Fruit fly (Drosophila melanogaster) whole organism, embryonic: ENCODE data around the gene MTF-1.

Experiments used
- CG10274 ChIP-seq: fragments of 200-800 bp; sonication (Bioruptor generic); optimal IDR thresholded peaks from 3 replicates; lab custom pipeline; 2017; ENCODE audit warnings: missing biosample characterization, mild to moderate bottlenecking, missing genetic modification characterization
- CG10979 ChIP-seq: fragments of 200-800 bp; sonication (Bioruptor generic); optimal IDR thresholded peaks from 2 replicates; lab custom pipeline; 2018; ENCODE audit warnings: missing biosample characterization, mild to moderate bottlenecking, missing genetic modification characterization, moderate library complexity
- CG11504 ChIP-seq: fragments of 200-800 bp; sonication (Bioruptor generic); optimal IDR thresholded peaks from 3 replicates; lab custom pipeline; 2019; ENCODE audit warnings: missing biosample characterization, mild to moderate bottlenecking, missing genetic modification characterization, moderate library complexity
- CG14014 ChIP-seq: fragments of 200-800 bp; sonication (Bioruptor generic); IDR thresholded peaks from 2 replicates; pipeline ENCODE4 v1.3.6; 2022; ENCODE audit warnings: missing biosample characterization, missing genetic modification characterization
- CG14710 ChIP-seq: fragments of 200-800 bp; sonication (Bioruptor generic); optimal IDR thresholded peaks from 3 replicates; lab custom pipeline; 2019; ENCODE audit warnings: missing biosample characterization, mild to moderate bottlenecking, missing genetic modification characterization, moderate library complexity
- CG15514 ChIP-seq: fragments of 200-800 bp; sonication (Bioruptor generic); optimal IDR thresholded peaks from 3 replicates; lab custom pipeline; 2017; ENCODE audit warnings: missing biosample characterization, missing genetic modification characterization, mild to moderate bottlenecking, moderate library complexity, missing genetic modification reagents
- CG18011 ChIP-seq: fragments of 200-800 bp; sonication (Bioruptor generic); optimal IDR thresholded peaks from 2 replicates; lab custom pipeline; 2017; ENCODE audit warnings: missing biosample characterization, missing genetic modification characterization, mild to moderate bottlenecking, moderate library complexity, missing genotype
- CG18619 ChIP-seq: fragments of 200-800 bp; sonication (Bioruptor generic); optimal IDR thresholded peaks from 3 replicates; lab custom pipeline; 2017; ENCODE audit warnings: missing biosample characterization, mild to moderate bottlenecking, missing genetic modification characterization
- CG3065 ChIP-seq: fragments of 200-800 bp; sonication (Bioruptor generic); optimal IDR thresholded peaks from 2 replicates; lab custom pipeline; 2016; ENCODE audit warnings: missing biosample characterization, missing genetic modification characterization
- CG4404 ChIP-seq: fragments of 200-800 bp; sonication (Bioruptor generic); IDR thresholded peaks from 2 replicates; pipeline ENCODE4 v1.3.6; 2022; ENCODE audit warnings: missing biosample characterization, missing genetic modification characterization
- CG8281 ChIP-seq: fragments of 200-800 bp; sonication (Bioruptor generic); optimal IDR thresholded peaks from 2 replicates; lab custom pipeline; 2018; ENCODE audit warnings: missing biosample characterization, mild to moderate bottlenecking, missing genetic modification characterization, moderate library complexity
- CG8290 ChIP-seq, 3 experiments: fragments of 200-800 bp; sonication (Bioruptor generic); optimal IDR thresholded peaks; 2 replicates each; lab custom pipeline; 2016 to 2019; ENCODE audit warnings: missing biosample characterization in 3 of 3, missing genetic modification characterization in 3 of 3, mild to moderate bottlenecking in 2 of 3, moderate library complexity in 1 of 3
- CG8944 ChIP-seq: fragments of 200-800 bp; sonication (Bioruptor generic); optimal IDR thresholded peaks from 3 replicates; lab custom pipeline; 2016; ENCODE audit warnings: missing biosample characterization, missing genetic modification characterization
- CG9437 ChIP-seq: fragments of 200-800 bp; sonication (Bioruptor generic); optimal IDR thresholded peaks from 2 replicates; lab custom pipeline; 2018; ENCODE audit warnings: missing biosample characterization, mild to moderate bottlenecking, missing genetic modification characterization
- D19B ChIP-seq: fragments of 200-800 bp; sonication (Bioruptor generic); optimal IDR thresholded peaks from 2 replicates; lab custom pipeline; 2017; ENCODE audit warnings: missing biosample characterization, mild to moderate bottlenecking, missing genetic modification characterization
- Dll ChIP-seq: fragments of 200-800 bp; sonication (Bioruptor generic); IDR thresholded peaks from 4 replicates; pipeline ENCODE4 v1.3.6; 2022; ENCODE audit warnings: missing biosample characterization, missing genetic modification characterization; ENCODE audit not compliant: partially characterized antibody
- Dp ChIP-seq: fragments of 200-800 bp; sonication (Bioruptor generic); optimal IDR thresholded peaks from 2 replicates; lab custom pipeline; 2018; ENCODE audit warnings: missing biosample characterization, mild to moderate bottlenecking, missing genetic modification characterization, moderate library complexity
- Elba2 ChIP-seq: fragments of 200-800 bp; sonication (Bioruptor generic); optimal IDR thresholded peaks from 3 replicates; lab custom pipeline; 2016; ENCODE audit warnings: missing biosample characterization, missing genetic modification characterization
- Fer1 ChIP-seq: fragments of 200-800 bp; sonication (Bioruptor generic); optimal IDR thresholded peaks from 2 replicates; lab custom pipeline; 2017; ENCODE audit warnings: missing biosample characterization, mild to moderate bottlenecking, missing genetic modification characterization
- Fer3 ChIP-seq: fragments of 200-800 bp; sonication (Bioruptor generic); optimal IDR thresholded peaks from 2 replicates; lab custom pipeline; 2018; ENCODE audit warnings: missing biosample characterization, mild to moderate bottlenecking, missing genetic modification characterization, moderate library complexity
- H2.0 ChIP-seq: fragments of 200-800 bp; sonication (Bioruptor generic); IDR thresholded peaks from 2 replicates; pipeline ENCODE4 v1.3.6; 2022; ENCODE audit warnings: missing biosample characterization, missing genetic modification characterization
- Med ChIP-seq: fragments of 200-800 bp; sonication (Bioruptor generic); peaks from one replicate; lab custom pipeline; 2016; ENCODE audit warnings: missing biosample characterization, missing genetic modification characterization, mild to moderate bottlenecking, inconsistent platforms, moderate library complexity
- Oaz ChIP-seq: fragments of 200-800 bp; sonication (Bioruptor generic); IDR thresholded peaks from 2 replicates; pipeline ENCODE4 v1.3.6; 2022; ENCODE audit warnings: missing biosample characterization, missing genetic modification characterization
- Oli ChIP-seq: fragments of 200-800 bp; sonication (Bioruptor generic); optimal IDR thresholded peaks from 2 replicates; lab custom pipeline; 2018; ENCODE audit warnings: missing biosample characterization, mild to moderate bottlenecking, missing genetic modification characterization, moderate library complexity
- Sin3A ChIP-seq: fragments of >200 bp; optimal IDR thresholded peaks from 2 replicates; lab custom pipeline; 2018
- Sox100B ChIP-seq: fragments of 200-800 bp; sonication (Bioruptor generic); optimal IDR thresholded peaks from 3 replicates; lab custom pipeline; 2018; ENCODE audit warnings: missing biosample characterization, mild to moderate bottlenecking, missing genetic modification characterization
- TFAM ChIP-seq: fragments of 200-800 bp; sonication (Bioruptor generic); optimal IDR thresholded peaks from 2 replicates; lab custom pipeline; 2017; ENCODE audit warnings: missing biosample characterization, missing genetic modification characterization, inconsistent platforms
- bigmax ChIP-seq: fragments of 200-800 bp; sonication (Bioruptor generic); optimal IDR thresholded peaks from 2 replicates; lab custom pipeline; 2018; ENCODE audit warnings: missing biosample characterization, mild to moderate bottlenecking, missing genetic modification characterization
- cwo ChIP-seq: fragments of 200-800 bp; sonication (Bioruptor generic); optimal IDR thresholded peaks from 3 replicates; lab custom pipeline; 2017; ENCODE audit warnings: missing biosample characterization, missing genetic modification characterization, mild to moderate bottlenecking, moderate library complexity, missing genetic modification reagents
- emc ChIP-seq: fragments of 200-800 bp; sonication (Bioruptor generic); optimal IDR thresholded peaks from 2 replicates; lab custom pipeline; 2016; ENCODE audit warnings: missing biosample characterization, missing genetic modification characterization
- ems ChIP-seq: fragments of 200-800 bp; sonication (Bioruptor generic); optimal IDR thresholded peaks from 3 replicates; lab custom pipeline; 2016; ENCODE audit warnings: missing biosample characterization, missing genetic modification characterization
- esg ChIP-seq: fragments of 200-800 bp; sonication (Bioruptor generic); conservative IDR thresholded peaks from 2 replicates; pipeline ENCODE4 v1.3.6; 2022; ENCODE audit warnings: missing biosample characterization, missing genetic modification characterization
- fd64A ChIP-seq: fragments of 200-800 bp; sonication (Bioruptor generic); optimal IDR thresholded peaks from 3 replicates; lab custom pipeline; 2018; ENCODE audit warnings: missing biosample characterization, mild to moderate bottlenecking, missing genetic modification characterization
- gro ChIP-seq: fragments of 200-800 bp; sonication (Bioruptor generic); optimal IDR thresholded peaks from 2 replicates; lab custom pipeline; 2016; ENCODE audit warnings: missing biosample characterization, missing genetic modification characterization
- jing ChIP-seq: fragments of 200-800 bp; sonication (Bioruptor generic); optimal IDR thresholded peaks from 2 replicates; lab custom pipeline; 2018; ENCODE audit warnings: missing biosample characterization, mild to moderate bottlenecking, missing genetic modification characterization
- odd ChIP-seq: fragments of 200-800 bp; sonication (Bioruptor generic); optimal IDR thresholded peaks from 2 replicates; lab custom pipeline; 2017; ENCODE audit warnings: missing biosample characterization, mild to moderate bottlenecking, missing genetic modification characterization
- p53 ChIP-seq: fragments of 200-800 bp; sonication (Bioruptor generic); optimal IDR thresholded peaks from 2 replicates; lab custom pipeline; 2016; ENCODE audit warnings: missing biosample characterization, missing genetic modification characterization
- pan ChIP-seq, 4 experiments: fragments of >200 bp in 3 of 4; fragments of 200-800 bp in 1 of 4; sonication (Bioruptor generic) in 1 of 4; optimal IDR thresholded peaks in 3 of 4; IDR thresholded peaks in 1 of 4; 2 replicates each; pipeline versions ENCODE4 v1.3.6 to Lab custom; 2017 to 2022; ENCODE audit warnings: missing biosample characterization in 2 of 4, missing genetic modification characterization in 2 of 4, mixed read lengths in 1 of 4
- pb ChIP-seq: fragments of 200-800 bp; sonication (Bioruptor generic); optimal IDR thresholded peaks from 3 replicates; lab custom pipeline; 2016; ENCODE audit warnings: missing biosample characterization, missing genetic modification characterization
- pho ChIP-seq: fragments of 200-800 bp; sonication (Bioruptor generic); optimal IDR thresholded peaks from 2 replicates; lab custom pipeline; 2016; ENCODE audit warnings: missing biosample characterization, missing genetic modification characterization
- pnt ChIP-seq: fragments of 200-800 bp; sonication (Bioruptor generic); optimal IDR thresholded peaks from 3 replicates; lab custom pipeline; 2016; ENCODE audit warnings: missing biosample characterization, missing genetic modification characterization
- row ChIP-seq: fragments of 200-800 bp; sonication (Bioruptor generic); IDR thresholded peaks from 3 replicates; pipeline ENCODE4 v1.3.6; 2022; ENCODE audit warnings: missing biosample characterization, missing genetic modification characterization
- shn ChIP-seq: fragments of 200-800 bp; sonication (Bioruptor generic); optimal IDR thresholded peaks from 3 replicates; lab custom pipeline; 2016; ENCODE audit warnings: missing biosample characterization, missing genetic modification characterization
- sim ChIP-seq: fragments of 200-800 bp; sonication (Bioruptor generic); IDR thresholded peaks from 2 replicates; pipeline ENCODE4 v1.3.6; 2022; ENCODE audit warnings: missing biosample characterization, missing genetic modification characterization
- slbo ChIP-seq: fragments of 200-800 bp; sonication (Bioruptor generic); IDR thresholded peaks from 2 replicates; pipeline ENCODE4 v1.3.6; 2022; ENCODE audit warnings: missing biosample characterization, missing genetic modification characterization
- stc ChIP-seq: fragments of 200-800 bp; sonication (Bioruptor generic); IDR thresholded peaks from 2 replicates; pipeline ENCODE4 v1.3.6; 2022; ENCODE audit warnings: missing biosample characterization, missing genetic modification characterization
- wek ChIP-seq: fragments of 200-800 bp; sonication (Bioruptor generic); optimal IDR thresholded peaks from 3 replicates; lab custom pipeline; 2018; ENCODE audit warnings: missing biosample characterization, mild to moderate bottlenecking, missing genetic modification characterization, moderate library complexity

MTF-1 gene

dm6 chr3L:9441907-9442479 lies 11.9 kb downstream of the MTF-1 start, which contains the start of the genes Bet3 and Nf-YA (continued):
- TF ChIP-seq CG15514 (GFP tag; lab: Kevin White, UChicago) (peak; percentile 82), cwo (GFP tag; lab: Kevin White, UChicago) (no peak), Fer3 (peak; percentile 16), CG10274 (GFP tag; lab: Kevin White, UChicago) (no peak), fd64A (GFP tag; lab: Kevin White, UChicago) (no peak), emc (no peak), CG4404 (GFP tag; lab: Robert Waterston, UW) (no peak), CG8281 (tag; lab: Kevin White, UChicago) (no peak), TFAM (GFP tag; lab: Kevin White, UChicago) (no peak), CG14710 (tag; lab: Kevin White, UChicago) (peak; percentile 70)

DNA sequence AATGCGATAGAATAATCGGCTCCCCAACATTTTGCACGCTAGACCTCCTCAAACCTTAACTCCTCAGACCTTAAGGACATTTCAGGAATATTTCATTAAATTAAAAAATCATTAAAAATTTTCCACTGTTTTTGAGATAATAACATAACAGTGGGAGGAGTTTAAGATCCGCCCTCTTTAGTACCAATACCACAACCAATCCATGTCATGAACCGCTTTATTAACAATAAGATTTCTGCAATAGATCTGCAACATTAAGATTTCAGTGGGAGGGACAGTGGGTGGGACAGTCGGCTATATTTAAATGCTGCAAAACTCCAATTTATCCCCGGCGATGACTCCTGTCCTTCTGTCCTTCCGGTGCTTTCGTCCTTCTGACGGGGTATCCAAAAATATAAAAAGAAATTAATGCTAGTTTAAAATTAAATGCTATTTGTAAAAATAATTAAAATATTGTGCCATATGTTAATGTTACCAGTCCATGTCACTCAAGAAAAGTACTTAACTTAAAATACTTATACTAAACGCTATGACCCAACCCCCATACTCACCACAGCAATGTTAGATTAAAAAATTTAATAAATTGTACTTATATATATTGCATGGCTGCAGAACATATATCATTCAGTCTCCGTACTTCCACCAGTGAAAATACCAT lies 12.6 kb downstream of the MTF-1 start, which contains the start of gene Srg3:
Gene Srg3 (plus strand): TSS at position 608 of the 658 bp plus-strand sequence.
- TF ChIP-seq CG14014 (GFP tag; lab: Robert Waterston, UW): 0 out of 2 replicates have a peak, but pooled peaks have one; percentile 6
- TF ChIP-seq ems: peak; percentile 6
- no peak for TF ChIP-seq CG10979
- TF ChIP-seq slbo (GFP tag; lab: Robert Waterston, UW): peak; percentile 60
- no peak for TF ChIP-seq CG9437 (GFP tag; lab: Kevin White, UChicago)
- TF ChIP-seq CG8944 (GFP tag; lab: Kevin White, UChicago): no peak
- TF ChIP-seq Sox100B (GFP tag; lab: Kevin White, UChicago): no peak
- no peak for TF ChIP-seq pan (optimal IDR thresholded peaks at IDR 0.05; lab: Kevin White, UChicago)
- no peak for TF ChIP-seq pan (GFP tag; optimal IDR thresholded peaks at IDR 0.05 in 1 of 2, IDR thresholded peaks at IDR 0.05 in 1 of 2)
- no peak for TF ChIP-seq jing
- peak; percentile 6 for TF ChIP-seq CG11504
- TF ChIP-seq row (GFP tag; lab: Robert Waterston, UW): peak; percentile 7
- peak; percentile 26 for TF ChIP-seq odd
- no peak for TF ChIP-seq CG8290 (GFP tag; optimal IDR thresholded peaks at IDR 0.05; lab: Kevin White, UChicago)
- peak in 1 of 2 experiments; percentile 43 for TF ChIP-seq CG8290 (tag; optimal IDR thresholded peaks at IDR 0.05; lab: Kevin White, UChicago)
- TF ChIP-seq wek: no peak
- no peak for TF ChIP-seq p53 (GFP tag; lab: Kevin White, UChicago)
- no peak for TF ChIP-seq pb (GFP tag; lab: Kevin White, UChicago)
- peak; percentile 13 for TF ChIP-seq CG18011 (GFP tag; lab: Kevin White, UChicago)
- no peak for TF ChIP-seq Sin3A (lab: Kevin White, UChicago)
- TF ChIP-seq D19B: no peak
- no peak for TF ChIP-seq CG3065
- TF ChIP-seq Med: peak; percentile 43
- TF ChIP-seq esg: peak; percentile 11; the same call in 1 of the 2 replicates
- peak; percentile 86 for TF ChIP-seq Elba2 (GFP tag; lab: Kevin White, UChicago)
- TF ChIP-seq sim (GFP tag; lab: Robert Waterston, UW): no peak
- no peak for TF ChIP-seq CG18619
- no peak for TF ChIP-seq Fer1 (GFP tag; lab: Kevin White, UChicago)
- no peak for TF ChIP-seq Oli (tag; lab: Kevin White, UChicago)
- TF ChIP-seq Oaz (GFP tag; lab: Robert Waterston, UW): 0 out of 2 replicates have a peak, but pooled peaks have one; percentile 12
- TF ChIP-seq gro (GFP tag; lab: Kevin White, UChicago): no peak
- TF ChIP-seq Dp (GFP tag; lab: Kevin White, UChicago): no peak
- no peak for TF ChIP-seq stc (GFP tag; lab: Robert Waterston, UW)
- no peak for TF ChIP-seq pho (GFP tag; lab: Kevin White, UChicago)
- no peak for TF ChIP-seq bigmax (GFP tag; lab: Kevin White, UChicago)
- no peak for TF ChIP-seq pnt (GFP tag; lab: Kevin White, UChicago)
- TF ChIP-seq Dll (GFP tag; lab: Robert Waterston, UW): no peak
- peak; percentile 19; the same call in 1 of the 2 replicates for TF ChIP-seq H2.0 (GFP tag; lab: Robert Waterston, UW)
- no peak for TF ChIP-seq shn (GFP tag; lab: Kevin White, UChicago)
